Worm (Caenorhabditis elegans) whole organism, L2 larva: ENCODE data around the gene set-5.

ENCODE experiments used
- R02D3.7 ChIP-seq: fragments of 150-350 bp; optimal IDR thresholded peaks from 2 replicates; lab custom pipeline; 2014; ENCODE audit warnings: missing biosample characterization, missing genetic modification characterization
- aly-2 ChIP-seq: fragments of 150-350 bp; optimal IDR thresholded peaks from 2 replicates; lab custom pipeline; 2014; ENCODE audit warnings: missing biosample characterization, missing genetic modification characterization
- blmp-1 ChIP-seq: sonication (generic microtip); optimal IDR thresholded peaks from 2 replicates; lab custom pipeline; 2017; ENCODE audit warnings: missing genetic modification characterization, mild to moderate bottlenecking, missing compliant biosample characterization, antibody characterized with exemption, moderate library complexity; ENCODE audit not compliant: insufficient read depth
- elt-1 ChIP-seq: fragments of 150-350 bp; optimal IDR thresholded peaks from 2 replicates; lab custom pipeline; 2014; ENCODE audit warnings: missing biosample characterization, missing genetic modification characterization
- elt-3 ChIP-seq: sonication (generic microtip); optimal IDR thresholded peaks from 2 replicates; lab custom pipeline; 2017; ENCODE audit warnings: missing biosample characterization, missing genetic modification characterization
- mdl-1 ChIP-seq, 2 experiments: fragments of 150-350 bp in 1 of 2; sonication (generic microtip) in 1 of 2; optimal IDR thresholded peaks; 2 replicates each; lab custom pipeline; 2017; ENCODE audit warnings: missing biosample characterization in 2 of 2, missing genetic modification characterization in 2 of 2
- nhr-21 ChIP-seq: fragments of 150-350 bp; optimal IDR thresholded peaks from 2 replicates; lab custom pipeline; 2014; ENCODE audit warnings: missing biosample characterization, missing genetic modification characterization
- nhr-23 ChIP-seq: fragments of 150-350 bp; optimal IDR thresholded peaks from 2 replicates; lab custom pipeline; 2014; ENCODE audit warnings: missing biosample characterization, missing genetic modification reagents, missing genetic modification characterization
- nhr-237 ChIP-seq: fragments of 150-350 bp; optimal IDR thresholded peaks from 2 replicates; lab custom pipeline; 2014; ENCODE audit warnings: missing biosample characterization, missing genetic modification characterization
- nhr-25 ChIP-seq: fragments of 150-350 bp; sonication (generic microtip); optimal IDR thresholded peaks from 3 replicates; lab custom pipeline; 2014; ENCODE audit warnings: missing biosample characterization, missing genetic modification characterization
- sem-4 ChIP-seq: fragments of 150-350 bp; optimal IDR thresholded peaks from 2 replicates; lab custom pipeline; 2014; ENCODE audit warnings: missing biosample characterization, missing genetic modification reagents, missing genetic modification characterization
- snpc-4 ChIP-seq: fragments of 150-350 bp; optimal IDR thresholded peaks from 2 replicates; lab custom pipeline; 2014; ENCODE audit warnings: missing biosample characterization, missing genetic modification characterization
- unc-39 ChIP-seq: fragments of 150-350 bp; optimal IDR thresholded peaks from 2 replicates; lab custom pipeline; 2014; ENCODE audit warnings: missing biosample characterization, missing genetic modification characterization
- unc-55 ChIP-seq: fragments of 150-350 bp; sonication (generic microtip); optimal IDR thresholded peaks from 3 replicates; lab custom pipeline; 2014; ENCODE audit warnings: missing biosample characterization, missing genetic modification reagents, missing genetic modification characterization

- no peak for TF ChIP-seq nhr-237
- no peak for TF ChIP-seq nhr-25
- TF ChIP-seq nhr-21 (tag; lab: Kevin White, UChicago) = no peak
- no peak for TF ChIP-seq aly-2 (tag; lab: Kevin White, UChicago)
- no peak for TF ChIP-seq unc-55 (GFP tag; lab: Kevin White, UChicago)
- TF ChIP-seq R02D3.7 (tag; lab: Kevin White, UChicago) = no peak
- no peak for TF ChIP-seq snpc-4 (tag; lab: Kevin White, UChicago)
- no peak for TF ChIP-seq nhr-23 (tag; lab: Kevin White, UChicago)
- TF ChIP-seq mdl-1 (tag; optimal IDR thresholded peaks at IDR 0.05; lab: Kevin White, UChicago) = no peak
- TF ChIP-seq blmp-1 (tag; lab: Kevin White, UChicago) = no peak
- no peak for TF ChIP-seq unc-39 (tag; lab: Kevin White, UChicago)
- no peak for TF ChIP-seq elt-3
- no peak for TF ChIP-seq sem-4 (tag; lab: Kevin White, UChicago)
- TF ChIP-seq elt-1 = no peak
Measured at ce11 chrV:14711077-14711476, 12.3 kb downstream of the set-5 start, which contains the start of gene ssp-33.
